Fruit fly (Drosophila melanogaster): ENCODE data around the gene CG15446.
A peak's percentile ranks its signal among the peaks of the same experiment; 100 is the strongest.

dm6 chrX:21116864-21117464 lies 15.0 kb upstream of the CG15446 start, which contains the start of the genes unc and CG15445:
- TF ChIP-seq ovo (GFP tag; optimal IDR thresholded peaks at IDR 0.05), result peak; percentile 31
- no peak for TF ChIP-seq tj (GFP tag; optimal IDR thresholded peaks at IDR 0.05)
- no peak for TF ChIP-seq CG7101 (tag; optimal IDR thresholded peaks at IDR 0.05)
- TF ChIP-seq cnc (optimal IDR thresholded peaks at IDR 0.05), result no peak
- no peak for TF ChIP-seq kay (GFP tag; ENCODE audit: borderline replicate concordance)
